Fruit fly (Drosophila melanogaster): ENCODE results near the gene CG18304.

The CG18304 gene

DNA sequence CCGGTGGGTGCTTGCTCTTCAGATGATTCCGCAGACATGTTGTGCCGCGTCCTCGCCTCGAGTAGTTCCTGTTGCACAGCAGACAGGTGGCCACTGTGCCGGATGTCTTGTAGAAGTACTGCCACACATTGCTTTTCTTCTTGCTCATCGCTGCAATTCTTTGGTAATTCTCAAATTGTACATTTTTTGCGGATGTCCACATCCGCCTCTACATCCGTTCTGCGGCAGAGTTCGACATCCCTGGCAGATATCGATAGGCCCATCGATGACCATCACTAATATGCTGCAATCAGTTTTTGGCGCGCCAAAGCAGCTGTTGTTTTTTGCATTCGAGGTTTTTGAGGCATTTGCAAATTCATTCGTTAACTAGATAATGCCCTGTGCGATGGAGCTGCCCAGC, 14.1 kb upstream of the CG18304 start, which contains the start of the genes CG13775 and CG3430 (continued):
- no peak for TF ChIP-seq CG3838 (GFP tag; optimal IDR thresholded peaks at IDR 0.05)
- peak; percentile 52 for TF ChIP-seq mam (GFP tag; optimal IDR thresholded peaks at IDR 0.05)
- peak; percentile 28 for TF ChIP-seq repo (GFP tag; optimal IDR thresholded peaks at IDR 0.05)
- TF ChIP-seq bbx (GFP tag; IDR thresholded peaks at IDR 0.05; ENCODE audit: partially characterized antibody): peak; percentile 54; the same call in 1 of the 2 replicates
- peak; percentile 52 for TF ChIP-seq her (GFP tag; optimal IDR thresholded peaks at IDR 0.05)
- TF ChIP-seq Oaz (GFP tag; IDR thresholded peaks at IDR 0.05): no peak
- no peak for TF ChIP-seq CG7963 (GFP tag; IDR thresholded peaks at IDR 0.05; ENCODE audit: partially characterized antibody)
- TF ChIP-seq CG17328 (GFP tag; IDR thresholded peaks at IDR 0.05): peak; percentile 55
- TF ChIP-seq Atf-2 (GFP tag; optimal IDR thresholded peaks at IDR 0.05): no peak
- no peak for TF ChIP-seq Doc2 (GFP tag; IDR thresholded peaks at IDR 0.05)
- TF ChIP-seq jigr1 (GFP tag; IDR thresholded peaks at IDR 0.05): no peak
- TF ChIP-seq Hmr (GFP tag; optimal IDR thresholded peaks at IDR 0.05): no peak
- peak; percentile 38 for TF ChIP-seq CG12391 (tag; optimal IDR thresholded peaks at IDR 0.05)
- no peak for TF ChIP-seq CG18011 (GFP tag; optimal IDR thresholded peaks at IDR 0.05)
- peak; percentile 79 for TF ChIP-seq BEAF-32 (GFP tag; optimal IDR thresholded peaks at IDR 0.05)
- TF ChIP-seq CG17829 (tag; optimal IDR thresholded peaks at IDR 0.05): peak; percentile 42
- TF ChIP-seq CG15696 (tag; optimal IDR thresholded peaks at IDR 0.05): peak; percentile 0
- TF ChIP-seq bigmax (GFP tag; optimal IDR thresholded peaks at IDR 0.05): peak; percentile 49
- no peak for TF ChIP-seq Dek (tag; optimal IDR thresholded peaks at IDR 0.05)
- TF ChIP-seq kah (GFP tag; optimal IDR thresholded peaks at IDR 0.05): no peak
- TF ChIP-seq slbo (GFP tag; IDR thresholded peaks at IDR 0.05): peak; percentile 67
- TF ChIP-seq Fer2 (tag; optimal IDR thresholded peaks at IDR 0.05): no peak
- no peak for TF ChIP-seq Bteb2 (GFP tag; optimal IDR thresholded peaks at IDR 0.05)
- no peak for TF ChIP-seq CTCF (GFP tag; optimal IDR thresholded peaks at IDR 0.05)
- TF ChIP-seq CG43689 (GFP tag; IDR thresholded peaks at IDR 0.05): no peak
- TF ChIP-seq CG4282 (GFP tag; optimal IDR thresholded peaks at IDR 0.05): no peak
- TF ChIP-seq CG1024 (GFP tag; IDR thresholded peaks at IDR 0.05): no peak
- no peak for TF ChIP-seq pfk (GFP tag; optimal IDR thresholded peaks at IDR 0.05)
- no peak for TF ChIP-seq schlank (tag; optimal IDR thresholded peaks at IDR 0.05)
- TF ChIP-seq CG4617 (GFP tag; optimal IDR thresholded peaks at IDR 0.05; ENCODE audit: borderline replicate concordance): peak; percentile 27
- TF ChIP-seq CG9932 (GFP tag; IDR thresholded peaks at IDR 0.05): peak; percentile 61
- TF ChIP-seq CG32767 (GFP tag; IDR thresholded peaks at IDR 0.05): no peak
- TF ChIP-seq CG5245 (GFP tag; optimal IDR thresholded peaks at IDR 0.05): no peak
- no peak for TF ChIP-seq CG13296 (GFP tag; optimal IDR thresholded peaks at IDR 0.05)
- TF ChIP-seq Poxn (GFP tag; IDR thresholded peaks at IDR 0.05): no peak
- TF ChIP-seq p53 (GFP tag; optimal IDR thresholded peaks at IDR 0.05): no peak
- no peak for TF ChIP-seq CG12071 (GFP tag; optimal IDR thresholded peaks at IDR 0.05)
- no peak for TF ChIP-seq CG1647 (GFP tag; optimal IDR thresholded peaks at IDR 0.05)
- 0 out of 2 replicates have a peak, but pooled peaks have one; percentile 30 for TF ChIP-seq tna (GFP tag; IDR thresholded peaks at IDR 0.05; ENCODE audit: partially characterized antibody)
- peak; percentile 85 for TF ChIP-seq E2f2 (GFP tag; IDR thresholded peaks at IDR 0.05)
- no peak for TF ChIP-seq ab (GFP tag; optimal IDR thresholded peaks at IDR 0.05)
- TF ChIP-seq CG10209 (GFP tag; optimal IDR thresholded peaks at IDR 0.05): peak; percentile 22
- TF ChIP-seq CG6689 (GFP tag; IDR thresholded peaks at IDR 0.05): no peak
- TF ChIP-seq ERR (GFP tag; optimal IDR thresholded peaks at IDR 0.05): no peak
- TF ChIP-seq exex (tag; optimal IDR thresholded peaks at IDR 0.05): no peak
- TF ChIP-seq ssp (GFP tag; IDR thresholded peaks at IDR 0.05): no peak
- no peak for TF ChIP-seq Jarid2 (GFP tag; optimal IDR thresholded peaks at IDR 0.05)
- TF ChIP-seq CG1529 (GFP tag; optimal IDR thresholded peaks at IDR 0.05): no peak
- no peak for TF ChIP-seq Oli (tag; optimal IDR thresholded peaks at IDR 0.05)
- no peak for TF ChIP-seq D19A (tag; optimal IDR thresholded peaks at IDR 0.05)
- TF ChIP-seq CG15269 (tag; optimal IDR thresholded peaks at IDR 0.05): no peak
- TF ChIP-seq ems (GFP tag; optimal IDR thresholded peaks at IDR 0.05): no peak
